Worm (Caenorhabditis elegans) whole organism, early embryonic: ENCODE results near the gene blos-1.

ENCODE experiments used
- B0310.2 ChIP-seq: sonication (generic microtip); optimal IDR thresholded peaks from 2 replicates; lab custom pipeline; 2016; ENCODE audit warnings: mild to moderate bottlenecking, missing genetic modification characterization, missing compliant biosample characterization
- F13C5.2 ChIP-seq: sonication (generic microtip); optimal IDR thresholded peaks from 2 replicates; lab custom pipeline; 2017; ENCODE audit warnings: mild to moderate bottlenecking, missing genetic modification characterization, inconsistent platforms, missing compliant biosample characterization
- aly-1 ChIP-seq: sonication (generic microtip); optimal IDR thresholded peaks from 2 replicates; lab custom pipeline; 2016; ENCODE audit warnings: missing genetic modification characterization, missing compliant biosample characterization
- ama-1 ChIP-seq: fragments of 150-350 bp; optimal IDR thresholded peaks from 2 replicates; lab custom pipeline; 2014
- ceh-13 ChIP-seq: fragments of 200-800 bp; sonication (Bioruptor generic); optimal IDR thresholded peaks from 2 replicates; lab custom pipeline; 2018; ENCODE audit warnings: mild to moderate bottlenecking, missing genetic modification characterization, missing compliant biosample characterization
- ceh-36 ChIP-seq: sonication (generic microtip); optimal IDR thresholded peaks from 2 replicates; lab custom pipeline; 2016; ENCODE audit warnings: missing genetic modification characterization, inconsistent platforms, missing compliant biosample characterization
- ets-7 ChIP-seq: sonication (generic microtip); optimal IDR thresholded peaks from 2 replicates; lab custom pipeline; 2016; ENCODE audit warnings: missing genotype, missing genetic modification characterization, missing compliant biosample characterization
- flt-1 ChIP-seq: fragments of 200-800 bp; sonication (Bioruptor generic); IDR thresholded peaks from 2 replicates; pipeline ENCODE4 v1.3.6; 2022; ENCODE audit warnings: missing genetic modification characterization, missing compliant biosample characterization
- hmbx-1 ChIP-seq: sonication (generic microtip); optimal IDR thresholded peaks from 2 replicates; lab custom pipeline; 2016; ENCODE audit warnings: mild to moderate bottlenecking, missing genetic modification characterization, missing compliant biosample characterization
- hmg-4 ChIP-seq: fragments of 200-800 bp; sonication (Bioruptor generic); optimal IDR thresholded peaks from 2 replicates; lab custom pipeline; 2018; ENCODE audit warnings: mild to moderate bottlenecking, missing genetic modification characterization, missing compliant biosample characterization
- hnd-1 ChIP-seq: sonication (generic microtip); optimal IDR thresholded peaks from 2 replicates; lab custom pipeline; 2016; ENCODE audit warnings: missing genetic modification characterization, missing compliant biosample characterization
- pes-1 ChIP-seq: fragments of 200-800 bp; sonication (Bioruptor generic); IDR thresholded peaks from 2 replicates; pipeline ENCODE4 v1.3.6; 2022; ENCODE audit warnings: missing genetic modification reagents, missing genetic modification characterization, missing compliant biosample characterization
- scrt-1 ChIP-seq: fragments of 200-800 bp; sonication (Bioruptor generic); IDR thresholded peaks from 2 replicates; pipeline ENCODE4 v1.3.6; 2022; ENCODE audit warnings: missing genetic modification characterization, missing compliant biosample characterization
- sea-1 ChIP-seq: fragments of 200-800 bp; sonication (Bioruptor generic); conservative IDR thresholded peaks from 2 replicates; pipeline ENCODE4 v1.3.6; 2022; ENCODE audit warnings: missing genetic modification characterization, missing compliant biosample characterization
- tbx-11 ChIP-seq: fragments of 200-800 bp; sonication (Bioruptor generic); IDR thresholded peaks from 2 replicates; pipeline ENCODE4 v1.3.6; 2022; ENCODE audit warnings: missing genetic modification characterization, missing compliant biosample characterization
- tbx-37 ChIP-seq: fragments of 200-800 bp; sonication (Bioruptor generic); conservative IDR thresholded peaks from 2 replicates; pipeline ENCODE4 v1.3.6; 2022; ENCODE audit warnings: missing genetic modification reagents, missing genetic modification characterization, missing compliant biosample characterization
- tra-4 ChIP-seq: sonication (generic microtip); optimal IDR thresholded peaks from 2 replicates; lab custom pipeline; 2017; ENCODE audit warnings: missing genetic modification characterization, missing compliant biosample characterization

Gene blos-1

ce11 chrIII:10211889-10212494 is at the start of gene blos-1, which contains the start of gene best-18:
TSS of gene blos-1 (minus strand) at chrIII:10211946.
TSS of gene best-18 (plus strand) at chrIII:10212396.
- TF ChIP-seq hnd-1 (tag; lab: Kevin White, UChicago) (no peak), B0310.2 (tag; lab: Kevin White, UChicago) (no peak), ets-7 (tag; lab: Kevin White, UChicago) (no peak), ceh-36 (no peak), hmbx-1 (tag; lab: Kevin White, UChicago) (no peak), ceh-13 (GFP tag; lab: Kevin White, UChicago) (no peak), aly-1 (no peak)

ce11 chrIII:10261256-10261655 is 49.5 kb upstream of the blos-1 start:
- no peak for TF ChIP-seq tra-4 (tag; lab: Kevin White, UChicago)
- TF ChIP-seq hmg-4 (GFP tag; lab: Kevin White, UChicago): no peak
- no peak for TF ChIP-seq tbx-11
- TF ChIP-seq B0310.2 (tag; lab: Kevin White, UChicago): no peak
- TF ChIP-seq ama-1 (lab: Kevin White, UChicago): no peak
- TF ChIP-seq ceh-36: no peak
- TF ChIP-seq ets-7 (tag; lab: Kevin White, UChicago): no peak
- TF ChIP-seq hnd-1 (tag; lab: Kevin White, UChicago): no peak
- no peak for TF ChIP-seq F13C5.2 (tag; lab: Kevin White, UChicago)
- no peak for TF ChIP-seq sea-1 (GFP tag; lab: Robert Waterston, UW)
- no peak for TF ChIP-seq scrt-1 (GFP tag; lab: Robert Waterston, UW)
- no peak for TF ChIP-seq aly-1

- TF ChIP-seq ets-7 (tag; lab: Kevin White, UChicago): no peak
- no peak for TF ChIP-seq pes-1 (GFP tag; lab: Robert Waterston, UW)
- no peak for TF ChIP-seq sea-1 (GFP tag; lab: Robert Waterston, UW)
- TF ChIP-seq flt-1 (GFP tag; lab: Robert Waterston, UW): no peak
- no peak for TF ChIP-seq tbx-11
- TF ChIP-seq F13C5.2 (tag; lab: Kevin White, UChicago): no peak
- TF ChIP-seq tra-4 (tag; lab: Kevin White, UChicago): no peak
Measured at ce11 chrIII:10258641-10259040, 46.9 kb upstream of the blos-1 start, which contains the start of gene rip-1. TSS of gene rip-1 (minus strand) at chrIII:10258741.

- TF ChIP-seq tbx-37 (GFP tag; lab: Robert Waterston, UW) (no peak), tra-4 (tag; lab: Kevin White, UChicago) (no peak), ceh-13 (GFP tag; lab: Kevin White, UChicago) (no peak), sea-1 (GFP tag; lab: Robert Waterston, UW) (no peak), ceh-36 (no peak), F13C5.2 (tag; lab: Kevin White, UChicago) (no peak), scrt-1 (GFP tag; lab: Robert Waterston, UW) (no peak), B0310.2 (tag; lab: Kevin White, UChicago) (no peak), hnd-1 (tag; lab: Kevin White, UChicago) (no peak), pes-1 (GFP tag; lab: Robert Waterston, UW) (no peak), aly-1 (no peak), ets-7 (tag; lab: Kevin White, UChicago) (no peak), flt-1 (GFP tag; lab: Robert Waterston, UW) (no peak), hmbx-1 (tag; lab: Kevin White, UChicago) (no peak), ama-1 (lab: Kevin White, UChicago) (no peak), hmg-4 (GFP tag; lab: Kevin White, UChicago) (no peak)
Measured at ce11 chrIII:10254583-10254982, 42.8 kb upstream of the blos-1 start, which contains the start of gene R01H10.4. TSS of gene R01H10.4 (plus strand) at chrIII:10254818.

ce11 chrIII:10253334-10253733 is 41.6 kb upstream of the blos-1 start:
- no peak for TF ChIP-seq tbx-11
- TF ChIP-seq aly-1: no peak
- no peak for TF ChIP-seq B0310.2 (tag; lab: Kevin White, UChicago)
- no peak for TF ChIP-seq hmg-4 (GFP tag; lab: Kevin White, UChicago)

ce11 chrIII:10251114-10251513 is 39.4 kb upstream of the blos-1 start:
- no peak for TF ChIP-seq tbx-11
- TF ChIP-seq ceh-13 (GFP tag; lab: Kevin White, UChicago): no peak
- TF ChIP-seq ama-1 (lab: Kevin White, UChicago): no peak
- TF ChIP-seq tbx-37 (GFP tag; lab: Robert Waterston, UW): no peak
- TF ChIP-seq ets-7 (tag; lab: Kevin White, UChicago): no peak
- no peak for TF ChIP-seq B0310.2 (tag; lab: Kevin White, UChicago)
- no peak for TF ChIP-seq tra-4 (tag; lab: Kevin White, UChicago)
- TF ChIP-seq F13C5.2 (tag; lab: Kevin White, UChicago): no peak

ce11 chrIII:10248441-10249137 is 36.8 kb upstream of the blos-1 start, which contains the start of the genes div-1 and cor-1:
TSS of gene div-1 (minus strand) at chrIII:10248559.
TSS of gene cor-1 (plus strand) at chrIII:10249111.
- TF ChIP-seq tbx-11: no peak
- no peak for TF ChIP-seq ceh-13 (GFP tag; lab: Kevin White, UChicago)
- TF ChIP-seq pes-1 (GFP tag; lab: Robert Waterston, UW): no peak; the same call in 1 of the 2 replicates
- no peak for TF ChIP-seq ama-1 (lab: Kevin White, UChicago)
- peak; percentile 13 for TF ChIP-seq hmg-4 (GFP tag; lab: Kevin White, UChicago)
- no peak for TF ChIP-seq hnd-1 (tag; lab: Kevin White, UChicago)
- TF ChIP-seq scrt-1 (GFP tag; lab: Robert Waterston, UW): 0 out of 2 replicates have a peak, but pooled peaks have one; percentile 22
- no peak for TF ChIP-seq F13C5.2 (tag; lab: Kevin White, UChicago)
- no peak for TF ChIP-seq sea-1 (GFP tag; lab: Robert Waterston, UW)
